Fruit fly (Drosophila melanogaster) whole organism, embryonic: Measurements from ENCODE around the gene Nepl3.

ENCODE experiments used
- Ada2b ChIP-seq: fragments of 200-800 bp; sonication (Bioruptor generic); IDR thresholded peaks from 2 replicates; pipeline ENCODE4 v1.3.6; 2022; ENCODE audit warnings: missing biosample characterization, missing genetic modification characterization
- Blimp-1 ChIP-seq: fragments of 200-800 bp; sonication (Bioruptor generic); optimal IDR thresholded peaks from 3 replicates; lab custom pipeline; 2018; ENCODE audit warnings: missing biosample characterization, missing genetic modification characterization, mild to moderate bottlenecking, moderate library complexity, missing genetic modification reagents
- CG10654 ChIP-seq: fragments of 200-800 bp; sonication (Bioruptor generic); optimal IDR thresholded peaks from 2 replicates; lab custom pipeline; 2016; ENCODE audit warnings: missing biosample characterization, missing genetic modification characterization
- CG10959 ChIP-seq: fragments of 200-800 bp; sonication (Bioruptor generic); IDR thresholded peaks from 2 replicates; pipeline ENCODE4 v1.3.6; 2022; ENCODE audit warnings: missing biosample characterization, missing genetic modification characterization
- CG11456 ChIP-seq: fragments of 200-800 bp; sonication (Bioruptor generic); IDR thresholded peaks from 3 replicates; pipeline ENCODE4 v1.3.6; 2022; ENCODE audit warnings: missing biosample characterization, missing genetic modification characterization
- CG11560 ChIP-seq: fragments of 200-800 bp; sonication (Bioruptor generic); IDR thresholded peaks from 3 replicates; pipeline ENCODE4 v1.3.6; 2022; ENCODE audit warnings: missing biosample characterization, missing genetic modification characterization
- CG12744 ChIP-seq: fragments of 200-800 bp; sonication (Bioruptor generic); optimal IDR thresholded peaks from 2 replicates; lab custom pipeline; 2016; ENCODE audit warnings: missing biosample characterization, missing genetic modification characterization
- CG13894 ChIP-seq: fragments of 200-800 bp; sonication (Bioruptor generic); optimal IDR thresholded peaks from 3 replicates; lab custom pipeline; 2018; ENCODE audit warnings: missing biosample characterization, mild to moderate bottlenecking, missing genetic modification characterization, moderate library complexity
- CG14667 ChIP-seq: fragments of 200-800 bp; sonication (Bioruptor generic); IDR thresholded peaks from 2 replicates; pipeline ENCODE4 v1.3.6; 2022; ENCODE audit warnings: missing biosample characterization, missing genetic modification characterization
- CG14860 ChIP-seq: fragments of 200-800 bp; sonication (Bioruptor generic); IDR thresholded peaks from 3 replicates; pipeline ENCODE4 v1.3.6; 2022; ENCODE audit warnings: missing biosample characterization, missing genetic modification characterization; ENCODE audit not compliant: partially characterized antibody
- CG1647 ChIP-seq: fragments of 200-800 bp; sonication (Bioruptor generic); optimal IDR thresholded peaks from 3 replicates; lab custom pipeline; 2016; ENCODE audit warnings: missing biosample characterization, missing genetic modification characterization
- CG1792 ChIP-seq: fragments of 200-800 bp; sonication (Bioruptor generic); optimal IDR thresholded peaks from 2 replicates; lab custom pipeline; 2016; ENCODE audit warnings: missing biosample characterization, missing genetic modification characterization
- CG2875 ChIP-seq: fragments of 200-800 bp; sonication (Bioruptor generic); optimal IDR thresholded peaks from 2 replicates; lab custom pipeline; 2017; ENCODE audit warnings: missing biosample characterization, mild to moderate bottlenecking, missing genetic modification characterization, missing genetic modification reagents
- CG30020 ChIP-seq: fragments of 200-800 bp; optimal IDR thresholded peaks from 2 replicates; lab custom pipeline; 2019; ENCODE audit warnings: missing biosample characterization, mild to moderate bottlenecking, missing genetic modification characterization, moderate library complexity
- CG42726 ChIP-seq: fragments of 200-800 bp; sonication (Bioruptor generic); IDR thresholded peaks from 2 replicates; pipeline ENCODE4 v1.3.6; 2022; ENCODE audit warnings: missing biosample characterization, missing genetic modification characterization; ENCODE audit not compliant: partially characterized antibody
- CG5245 ChIP-seq: fragments of 200-800 bp; sonication (Bioruptor generic); optimal IDR thresholded peaks from 3 replicates; lab custom pipeline; 2016; ENCODE audit warnings: missing biosample characterization, missing genetic modification characterization
- CG5953 ChIP-seq: fragments of 200-800 bp; sonication (Bioruptor generic); IDR thresholded peaks from 2 replicates; pipeline ENCODE4 v1.3.6; 2022; ENCODE audit warnings: missing biosample characterization, missing genetic modification characterization
- CG6813 ChIP-seq: fragments of 200-800 bp; sonication (Bioruptor generic); optimal IDR thresholded peaks from 2 replicates; lab custom pipeline; 2017; ENCODE audit warnings: missing biosample characterization, missing genetic modification characterization, mild to moderate bottlenecking, moderate library complexity, missing genetic modification reagents
- CG8089 ChIP-seq: fragments of 200-800 bp; sonication (Bioruptor generic); optimal IDR thresholded peaks from 3 replicates; lab custom pipeline; 2016; ENCODE audit warnings: missing biosample characterization, missing genetic modification characterization
- CG8924 ChIP-seq: fragments of 200-800 bp; optimal IDR thresholded peaks from 3 replicates; lab custom pipeline; 2019; ENCODE audit warnings: missing biosample characterization, mild to moderate bottlenecking, missing genetic modification characterization, moderate library complexity
- CG9932 ChIP-seq: fragments of 200-800 bp; sonication (Bioruptor generic); IDR thresholded peaks from 2 replicates; pipeline ENCODE4 v1.3.6; 2022; ENCODE audit warnings: missing biosample characterization, missing genetic modification characterization
- D ChIP-seq, 2 experiments: fragments of 200-800 bp in 1 of 2; fragments of >200 bp in 1 of 2; sonication (Bioruptor generic) in 1 of 2; optimal IDR thresholded peaks; 2 replicates in 1 of 2; 3 replicates in 1 of 2; lab custom pipeline; 2017; ENCODE audit warnings: mild to moderate bottlenecking in 1 of 2, missing biosample characterization in 1 of 2, missing genetic modification characterization in 1 of 2, missing genetic modification reagents in 1 of 2
- Dll ChIP-seq: fragments of 200-800 bp; sonication (Bioruptor generic); IDR thresholded peaks from 4 replicates; pipeline ENCODE4 v1.3.6; 2022; ENCODE audit warnings: missing biosample characterization, missing genetic modification characterization; ENCODE audit not compliant: partially characterized antibody
- HHEX ChIP-seq: fragments of 200-800 bp; sonication (Bioruptor generic); optimal IDR thresholded peaks from 3 replicates; lab custom pipeline; 2017; ENCODE audit warnings: missing biosample characterization, mild to moderate bottlenecking, missing genetic modification characterization, missing genetic modification reagents
- Hr39 ChIP-seq: fragments of >200 bp; optimal IDR thresholded peaks from 2 replicates; lab custom pipeline; 2017
- NC2α ChIP-seq: fragments of 200-800 bp; sonication (Bioruptor generic); optimal IDR thresholded peaks from 2 replicates; lab custom pipeline; 2016; ENCODE audit warnings: missing biosample characterization, missing genetic modification characterization
- Oaz ChIP-seq: fragments of 200-800 bp; sonication (Bioruptor generic); IDR thresholded peaks from 2 replicates; pipeline ENCODE4 v1.3.6; 2022; ENCODE audit warnings: missing biosample characterization, missing genetic modification characterization
- Oli ChIP-seq: fragments of 200-800 bp; sonication (Bioruptor generic); optimal IDR thresholded peaks from 2 replicates; lab custom pipeline; 2018; ENCODE audit warnings: missing biosample characterization, mild to moderate bottlenecking, missing genetic modification characterization, moderate library complexity
- Xbp1 ChIP-seq: fragments of 200-800 bp; sonication (Bioruptor generic); optimal IDR thresholded peaks from 3 replicates; lab custom pipeline; 2016; ENCODE audit warnings: missing biosample characterization, mild to moderate bottlenecking, missing genetic modification characterization
- az2 ChIP-seq: fragments of 200-800 bp; sonication (Bioruptor generic); optimal IDR thresholded peaks from 3 replicates; lab custom pipeline; 2016; ENCODE audit warnings: missing biosample characterization, missing genetic modification characterization
- bab2 ChIP-seq: fragments of 200-800 bp; sonication (Bioruptor generic); optimal IDR thresholded peaks from 2 replicates; lab custom pipeline; 2016; ENCODE audit warnings: missing biosample characterization, missing genetic modification characterization
- chif ChIP-seq, 2 experiments: fragments of 200-800 bp; sonication (Bioruptor generic); optimal IDR thresholded peaks; 3 replicates each; lab custom pipeline; 2016; ENCODE audit warnings: missing biosample characterization in 2 of 2, missing genetic modification characterization in 2 of 2
- emc ChIP-seq: fragments of 200-800 bp; sonication (Bioruptor generic); optimal IDR thresholded peaks from 2 replicates; lab custom pipeline; 2016; ENCODE audit warnings: missing biosample characterization, missing genetic modification characterization
- fd102C ChIP-seq: fragments of 200-800 bp; sonication (Bioruptor generic); optimal IDR thresholded peaks from 2 replicates; lab custom pipeline; 2018; ENCODE audit warnings: missing biosample characterization, mild to moderate bottlenecking, missing genetic modification characterization, moderate library complexity
- fd3F ChIP-seq: fragments of 200-800 bp; sonication (Bioruptor generic); optimal IDR thresholded peaks from 2 replicates; lab custom pipeline; 2018; ENCODE audit warnings: missing biosample characterization, mild to moderate bottlenecking, missing genetic modification characterization, moderate library complexity
- gem ChIP-seq: fragments of 200-800 bp; sonication (Bioruptor generic); optimal IDR thresholded peaks from 2 replicates; lab custom pipeline; 2019; ENCODE audit warnings: missing biosample characterization, mild to moderate bottlenecking, missing genetic modification characterization, moderate library complexity
- kay ChIP-seq: fragments of 200-800 bp; sonication (Bioruptor generic); optimal IDR thresholded peaks from 2 replicates; lab custom pipeline; 2016; ENCODE audit warnings: missing biosample characterization, missing genetic modification characterization
- lola ChIP-seq, 3 experiments: fragments of >200 bp in 2 of 3; fragments of 200-800 bp in 1 of 3; sonication (Bioruptor generic) in 1 of 3; optimal IDR thresholded peaks; 2 replicates each; lab custom pipeline; 2017 to 2019; ENCODE audit warnings: missing biosample characterization in 3 of 3, missing genetic modification characterization in 3 of 3, mild to moderate bottlenecking in 1 of 3, moderate library complexity in 1 of 3
- mam ChIP-seq: fragments of 200-800 bp; sonication (Bioruptor generic); optimal IDR thresholded peaks from 3 replicates; lab custom pipeline; 2016; ENCODE audit warnings: missing biosample characterization, missing genetic modification characterization
- oc ChIP-seq: fragments of 200-800 bp; sonication (Bioruptor generic); optimal IDR thresholded peaks from 2 replicates; lab custom pipeline; 2018; ENCODE audit warnings: missing biosample characterization, mild to moderate bottlenecking, missing genetic modification characterization, moderate library complexity
- otp ChIP-seq: fragments of 200-800 bp; sonication (Bioruptor generic); IDR thresholded peaks from 3 replicates; pipeline ENCODE4, ENCODE4 v1.3.6; 2022; ENCODE audit warnings: missing biosample characterization, missing genetic modification characterization
- phol ChIP-seq: fragments of 200-800 bp; sonication (Bioruptor generic); optimal IDR thresholded peaks from 3 replicates; lab custom pipeline; 2018; ENCODE audit warnings: missing biosample characterization, mild to moderate bottlenecking, missing genetic modification characterization, moderate library complexity
- prd ChIP-seq, 3 experiments: fragments of >200 bp in 2 of 3; fragments of 200-800 bp in 1 of 3; sonication (Bioruptor generic) in 1 of 3; optimal IDR thresholded peaks in 2 of 3; IDR thresholded peaks in 1 of 3; 2 replicates in 2 of 3; 3 replicates in 1 of 3; pipeline versions ENCODE4 v1.3.6 to Lab custom; 2017 to 2022; ENCODE audit warnings: missing biosample characterization in 1 of 3, missing genetic modification characterization in 1 of 3
- rib ChIP-seq: fragments of 200-800 bp; sonication (Bioruptor generic); IDR thresholded peaks from 2 replicates; pipeline ENCODE4 v1.3.6; 2022; ENCODE audit warnings: missing biosample characterization, missing genetic modification characterization
- sr ChIP-seq: fragments of 200-800 bp; sonication (Bioruptor generic); IDR thresholded peaks from 3 replicates; pipeline ENCODE4 v1.3.6; 2022; ENCODE audit warnings: missing biosample characterization, missing genetic modification characterization
- tx ChIP-seq: fragments of 200-800 bp; sonication (Bioruptor generic); optimal IDR thresholded peaks from 2 replicates; lab custom pipeline; 2016; ENCODE audit warnings: missing biosample characterization, missing genetic modification characterization
- unpg ChIP-seq: fragments of 200-800 bp; sonication (Bioruptor generic); optimal IDR thresholded peaks from 3 replicates; lab custom pipeline; 2018; ENCODE audit warnings: missing biosample characterization, mild to moderate bottlenecking, missing genetic modification characterization, moderate library complexity
- wor ChIP-seq: fragments of 200-800 bp; sonication (Bioruptor generic); IDR thresholded peaks from 2 replicates; pipeline ENCODE4 v1.3.6; 2022; ENCODE audit warnings: missing biosample characterization, missing genetic modification characterization
- zfh2 ChIP-seq: fragments of 200-800 bp; sonication (Bioruptor generic); optimal IDR thresholded peaks from 2 replicates; lab custom pipeline; 2016; ENCODE audit warnings: missing biosample characterization, missing genetic modification characterization

Nepl3 gene

dm6 chr2L:5092992-5093695 lies 35.1 kb upstream of the Nepl3 start, which contains the start of gene Pgant5 (continued):
- peak; percentile 6 for TF ChIP-seq zfh2
- no peak for TF ChIP-seq fd3F (GFP tag; lab: Kevin White, UChicago)
- no peak for TF ChIP-seq CG12744 (GFP tag; lab: Kevin White, UChicago)
- peak in 1 of 3 experiments; percentile 21 for TF ChIP-seq lola (GFP tag; optimal IDR thresholded peaks at IDR 0.05; lab: Kevin White, UChicago)
- no peak for TF ChIP-seq Oaz
- no peak for TF ChIP-seq Hr39
- no peak for TF ChIP-seq phol
- TF ChIP-seq CG14667 (GFP tag; lab: Robert Waterston, UW): no peak
- TF ChIP-seq Blimp-1 (GFP tag; lab: Kevin White, UChicago): no peak
- peak; percentile 20 for TF ChIP-seq CG1647 (GFP tag; lab: Kevin White, UChicago)
- TF ChIP-seq CG5245 (GFP tag; lab: Kevin White, UChicago): no peak
- no peak for TF ChIP-seq wor (GFP tag; lab: Robert Waterston, UW)
- TF ChIP-seq emc (GFP tag; lab: Kevin White, UChicago): no peak
- TF ChIP-seq CG14860 (GFP tag; lab: Robert Waterston, UW): peak; percentile 61; the same call in 1 of the 3 replicates
- TF ChIP-seq CG11456 (GFP tag; lab: Robert Waterston, UW): no peak
- TF ChIP-seq kay (GFP tag; lab: Kevin White, UChicago): no peak
- no peak for TF ChIP-seq Xbp1
- TF ChIP-seq tx (GFP tag; lab: Kevin White, UChicago): peak; percentile 3
- no peak for TF ChIP-seq oc (tag; lab: Kevin White, UChicago)
- TF ChIP-seq CG10959 (GFP tag; lab: Robert Waterston, UW): no peak
- TF ChIP-seq az2 (GFP tag; lab: Kevin White, UChicago): no peak
- 0 out of 2 replicates have a peak, but pooled peaks have one; percentile 35 for TF ChIP-seq CG42726 (GFP tag; lab: Robert Waterston, UW)
- no peak for TF ChIP-seq CG1792 (GFP tag; lab: Kevin White, UChicago)
- TF ChIP-seq CG2875 (GFP tag; lab: Kevin White, UChicago): no peak
- no peak for TF ChIP-seq HHEX
- TF ChIP-seq CG6813 (GFP tag; lab: Kevin White, UChicago): no peak
- peak; percentile 36 for TF ChIP-seq CG8924 (tag; lab: Kevin White, UChicago)
- no peak for TF ChIP-seq Dll (GFP tag; lab: Robert Waterston, UW)
- TF ChIP-seq Oli: no peak
- TF ChIP-seq NC2α (GFP tag; lab: Kevin White, UChicago): no peak
- TF ChIP-seq bab2 (GFP tag; lab: Kevin White, UChicago): no peak
- peak; percentile 30 for TF ChIP-seq CG13894 (tag; lab: Kevin White, UChicago)
- no peak for TF ChIP-seq gem
- no peak for TF ChIP-seq Ada2b (GFP tag; lab: Robert Waterston, UW)
- TF ChIP-seq CG30020 (tag; lab: Kevin White, UChicago): no peak
- peak; percentile 80 for TF ChIP-seq D (optimal IDR thresholded peaks at IDR 0.05; lab: Kevin White, UChicago)
- no peak for TF ChIP-seq D (GFP tag; optimal IDR thresholded peaks at IDR 0.05; lab: Kevin White, UChicago)
- TF ChIP-seq CG11560 (tag; lab: Robert Waterston, UW): no peak
- TF ChIP-seq mam (GFP tag; lab: Kevin White, UChicago): no peak
- no peak for TF ChIP-seq CG5953 (GFP tag; lab: Robert Waterston, UW)
- TF ChIP-seq CG10654: no peak
- TF ChIP-seq rib (GFP tag; lab: Robert Waterston, UW): no peak
- TF ChIP-seq chif (GFP tag; optimal IDR thresholded peaks at IDR 0.05; lab: Kevin White, UChicago): no peak
- TF ChIP-seq prd (optimal IDR thresholded peaks at IDR 0.05; lab: Kevin White, UChicago): no peak
- TF ChIP-seq prd (GFP tag; IDR thresholded peaks at IDR 0.05; lab: Robert Waterston, UW): no peak
- peak; percentile 3 for TF ChIP-seq unpg (GFP tag; lab: Kevin White, UChicago)
- no peak for TF ChIP-seq fd102C (GFP tag; lab: Kevin White, UChicago)
- no peak for TF ChIP-seq sr
- TF ChIP-seq CG8089: no peak
- TF ChIP-seq otp (GFP tag; lab: Robert Waterston, UW): no peak
- no peak for TF ChIP-seq CG9932
